Worm (Caenorhabditis elegans) whole organism, L2 larva: ENCODE measurements around the gene fzo-1.

Experiments
- C34F6.9 ChIP-seq: fragments of 150-350 bp; optimal IDR thresholded peaks from 2 replicates; lab custom pipeline; 2014; ENCODE audit warnings: missing biosample characterization, missing genetic modification characterization
- F13H6.1 ChIP-seq: sonication (generic microtip); optimal IDR thresholded peaks from 2 replicates; lab custom pipeline; 2016; ENCODE audit warnings: missing genetic modification characterization, missing compliant biosample characterization
- R02D3.7 ChIP-seq: fragments of 150-350 bp; optimal IDR thresholded peaks from 2 replicates; lab custom pipeline; 2014; ENCODE audit warnings: missing biosample characterization, missing genetic modification characterization
- Y55F3AM.14 ChIP-seq: fragments of 200-800 bp; sonication (Bioruptor generic); optimal IDR thresholded peaks from 2 replicates; lab custom pipeline; 2018; ENCODE audit warnings: mild to moderate bottlenecking, missing genetic modification characterization, missing compliant biosample characterization
- ZK546.5 ChIP-seq: sonication (generic microtip); optimal IDR thresholded peaks from 2 replicates; lab custom pipeline; 2017; ENCODE audit warnings: missing biosample characterization, missing genetic modification characterization
- alr-1 ChIP-seq: fragments of 150-350 bp; optimal IDR thresholded peaks from 2 replicates; lab custom pipeline; 2014; ENCODE audit warnings: missing biosample characterization, missing genetic modification characterization
- aly-2 ChIP-seq: fragments of 150-350 bp; optimal IDR thresholded peaks from 2 replicates; lab custom pipeline; 2014; ENCODE audit warnings: missing biosample characterization, missing genetic modification characterization
- ama-1 ChIP-seq: fragments of 150-350 bp; optimal IDR thresholded peaks from 2 replicates; lab custom pipeline; 2018; ENCODE audit warnings: inconsistent platforms
- blmp-1 ChIP-seq: sonication (generic microtip); optimal IDR thresholded peaks from 2 replicates; lab custom pipeline; 2017; ENCODE audit warnings: missing genetic modification characterization, mild to moderate bottlenecking, missing compliant biosample characterization, antibody characterized with exemption, moderate library complexity; ENCODE audit not compliant: insufficient read depth
- ceh-16 ChIP-seq: fragments of 150-350 bp; optimal IDR thresholded peaks from 2 replicates; lab custom pipeline; 2014; ENCODE audit warnings: missing biosample characterization, missing genetic modification characterization
- ceh-82 ChIP-seq: fragments of 150-350 bp; optimal IDR thresholded peaks from 2 replicates; lab custom pipeline; 2014; ENCODE audit warnings: missing biosample characterization, missing genetic modification characterization
- crh-2 ChIP-seq: sonication (generic microtip); optimal IDR thresholded peaks from 2 replicates; lab custom pipeline; 2017; ENCODE audit warnings: missing biosample characterization, missing genetic modification characterization
- dmd-4 ChIP-seq: sonication (generic microtip); optimal IDR thresholded peaks from 2 replicates; lab custom pipeline; 2017; ENCODE audit warnings: missing biosample characterization, missing genetic modification characterization
- egl-27 ChIP-seq: sonication (generic microtip); optimal IDR thresholded peaks from 3 replicates; lab custom pipeline; 2017; ENCODE audit warnings: missing biosample characterization, missing genetic modification reagents, missing genetic modification characterization
- elt-1 ChIP-seq: fragments of 150-350 bp; optimal IDR thresholded peaks from 2 replicates; lab custom pipeline; 2014; ENCODE audit warnings: missing biosample characterization, missing genetic modification characterization
- elt-3 ChIP-seq: sonication (generic microtip); optimal IDR thresholded peaks from 2 replicates; lab custom pipeline; 2017; ENCODE audit warnings: missing biosample characterization, missing genetic modification characterization
- fos-1 ChIP-seq: fragments of 150-350 bp; optimal IDR thresholded peaks from 2 replicates; lab custom pipeline; 2014; ENCODE audit warnings: missing biosample characterization, missing genetic modification characterization
- gmeb-1 ChIP-seq: fragments of 150-350 bp; optimal IDR thresholded peaks from 2 replicates; lab custom pipeline; 2014; ENCODE audit warnings: missing biosample characterization, missing genetic modification characterization
- lin-11 ChIP-seq: fragments of 150-350 bp; sonication (generic microtip); optimal IDR thresholded peaks from 2 replicates; lab custom pipeline; 2014; ENCODE audit warnings: missing biosample characterization, missing genetic modification characterization, inconsistent platforms, mixed read lengths
- lin-13 ChIP-seq: fragments of 150-350 bp; optimal IDR thresholded peaks from 2 replicates; lab custom pipeline; 2014; ENCODE audit warnings: missing biosample characterization, missing genetic modification reagents, missing genetic modification characterization
- lin-39 ChIP-seq: fragments of 150-350 bp; optimal IDR thresholded peaks from 2 replicates; lab custom pipeline; 2014; ENCODE audit warnings: missing biosample characterization, missing genetic modification reagents, missing genetic modification characterization
- lsy-2 ChIP-seq, 2 experiments: fragments of 150-350 bp in 1 of 2; sonication (generic microtip) in 1 of 2; optimal IDR thresholded peaks; 2 replicates each; lab custom pipeline; 2014 to 2017; ENCODE audit warnings: missing biosample characterization in 2 of 2, missing genetic modification characterization in 2 of 2
- mab-5 ChIP-seq: fragments of 150-350 bp; optimal IDR thresholded peaks from 2 replicates; lab custom pipeline; 2014; ENCODE audit warnings: missing biosample characterization, missing genetic modification characterization
- mdl-1 ChIP-seq, 2 experiments: fragments of 150-350 bp in 1 of 2; sonication (generic microtip) in 1 of 2; optimal IDR thresholded peaks; 2 replicates each; lab custom pipeline; 2017; ENCODE audit warnings: missing biosample characterization in 2 of 2, missing genetic modification characterization in 2 of 2
- nhr-11 ChIP-seq: fragments of 150-350 bp; optimal IDR thresholded peaks from 2 replicates; lab custom pipeline; 2014; ENCODE audit warnings: missing biosample characterization, missing genetic modification characterization
- nhr-129 ChIP-seq: fragments of 150-350 bp; optimal IDR thresholded peaks from 2 replicates; lab custom pipeline; 2014; ENCODE audit warnings: missing biosample characterization, missing genetic modification characterization
- nhr-21 ChIP-seq: fragments of 150-350 bp; optimal IDR thresholded peaks from 2 replicates; lab custom pipeline; 2014; ENCODE audit warnings: missing biosample characterization, missing genetic modification characterization
- nhr-23 ChIP-seq: fragments of 150-350 bp; optimal IDR thresholded peaks from 2 replicates; lab custom pipeline; 2014; ENCODE audit warnings: missing biosample characterization, missing genetic modification reagents, missing genetic modification characterization
- nhr-237 ChIP-seq: fragments of 150-350 bp; optimal IDR thresholded peaks from 2 replicates; lab custom pipeline; 2014; ENCODE audit warnings: missing biosample characterization, missing genetic modification characterization
- nhr-25 ChIP-seq: fragments of 150-350 bp; sonication (generic microtip); optimal IDR thresholded peaks from 3 replicates; lab custom pipeline; 2014; ENCODE audit warnings: missing biosample characterization, missing genetic modification characterization
- nhr-6 ChIP-seq: fragments of 150-350 bp; optimal IDR thresholded peaks from 2 replicates; lab custom pipeline; 2014; ENCODE audit warnings: missing biosample characterization, missing genetic modification characterization
- nhr-77 ChIP-seq: fragments of 150-350 bp; optimal IDR thresholded peaks from 2 replicates; lab custom pipeline; 2014; ENCODE audit warnings: missing biosample characterization, missing genetic modification characterization
- peb-1 ChIP-seq: fragments of 150-350 bp; optimal IDR thresholded peaks from 2 replicates; lab custom pipeline; 2014; ENCODE audit warnings: missing biosample characterization, missing genetic modification characterization
- sem-4 ChIP-seq: fragments of 150-350 bp; optimal IDR thresholded peaks from 2 replicates; lab custom pipeline; 2014; ENCODE audit warnings: missing biosample characterization, missing genetic modification reagents, missing genetic modification characterization
- skn-1 ChIP-seq: sonication (generic microtip); optimal IDR thresholded peaks from 2 replicates; lab custom pipeline; 2017; ENCODE audit warnings: missing biosample characterization, missing genetic modification characterization
- sma-3 ChIP-seq: sonication (generic microtip); optimal IDR thresholded peaks from 2 replicates; lab custom pipeline; 2016; ENCODE audit warnings: missing genetic modification reagents, missing genetic modification characterization, missing compliant biosample characterization
- sma-9 ChIP-seq, 2 experiments: fragments of 150-350 bp in 1 of 2; sonication (generic microtip) in 1 of 2; optimal IDR thresholded peaks; 2 replicates each; lab custom pipeline; 2014 to 2016; ENCODE audit warnings: missing genetic modification characterization in 2 of 2, mild to moderate bottlenecking in 1 of 2, missing biosample characterization in 1 of 2, missing compliant biosample characterization in 1 of 2, missing genetic modification reagents in 1 of 2, moderate library complexity in 1 of 2
- snpc-4 ChIP-seq: fragments of 150-350 bp; optimal IDR thresholded peaks from 2 replicates; lab custom pipeline; 2014; ENCODE audit warnings: missing biosample characterization, missing genetic modification characterization
- unc-39 ChIP-seq: fragments of 150-350 bp; optimal IDR thresholded peaks from 2 replicates; lab custom pipeline; 2014; ENCODE audit warnings: missing biosample characterization, missing genetic modification characterization
- unc-55 ChIP-seq: fragments of 150-350 bp; sonication (generic microtip); optimal IDR thresholded peaks from 3 replicates; lab custom pipeline; 2014; ENCODE audit warnings: missing biosample characterization, missing genetic modification reagents, missing genetic modification characterization
- unc-62 ChIP-seq: fragments of 150-350 bp; optimal IDR thresholded peaks from 2 replicates; lab custom pipeline; 2014; ENCODE audit warnings: missing biosample characterization, missing genetic modification reagents, missing genetic modification characterization
- zag-1 ChIP-seq: fragments of 150-350 bp; optimal IDR thresholded peaks from 2 replicates; lab custom pipeline; 2014; ENCODE audit warnings: missing biosample characterization, missing genetic modification characterization
- ztf-1 ChIP-seq: fragments of 200-800 bp; sonication (Bioruptor generic); conservative IDR thresholded peaks from 2 replicates; pipeline ENCODE4 v1.3.6; 2022; ENCODE audit warnings: missing genetic modification characterization, missing compliant biosample characterization
- ztf-11 ChIP-seq: sonication (generic microtip); optimal IDR thresholded peaks from 2 replicates; lab custom pipeline; 2017; ENCODE audit warnings: missing biosample characterization, missing genetic modification characterization
- ztf-4 ChIP-seq: fragments of 150-350 bp; optimal IDR thresholded peaks from 2 replicates; lab custom pipeline; 2014; ENCODE audit warnings: missing biosample characterization, missing genetic modification characterization

fzo-1 gene

DNA sequence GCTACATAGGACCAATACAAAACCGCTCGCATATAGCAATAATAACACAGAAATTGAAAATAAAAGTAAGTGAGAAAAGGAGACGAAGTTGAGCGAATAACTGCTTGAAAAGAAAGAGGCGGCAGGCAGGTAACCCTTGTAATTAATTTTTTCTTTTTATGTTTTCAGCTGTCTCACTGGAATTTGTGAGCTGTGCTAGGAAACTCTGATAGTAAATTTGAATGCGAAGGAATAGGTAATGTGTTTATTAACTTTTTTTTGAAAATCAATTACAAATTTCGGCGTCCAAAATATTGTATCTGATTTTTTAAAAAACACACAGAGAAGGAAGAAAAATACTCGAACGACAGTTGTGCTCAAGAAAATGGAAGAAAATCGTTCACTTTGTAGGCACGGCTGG lies 16.0 kb upstream of the fzo-1 start, which contains the start of gene H41C03.2:
Gene H41C03.2 (minus strand): TSS at position 101 of the 400 bp plus-strand sequence.
- TF ChIP-seq peb-1 (tag; lab: Kevin White, UChicago) (no peak), ceh-82 (tag; lab: Kevin White, UChicago) (no peak), ceh-16 (no peak), zag-1 (no peak), nhr-129 (tag; lab: Kevin White, UChicago) (no peak)
- TF ChIP-seq, all 48 proteins: peak for 0

DNA sequence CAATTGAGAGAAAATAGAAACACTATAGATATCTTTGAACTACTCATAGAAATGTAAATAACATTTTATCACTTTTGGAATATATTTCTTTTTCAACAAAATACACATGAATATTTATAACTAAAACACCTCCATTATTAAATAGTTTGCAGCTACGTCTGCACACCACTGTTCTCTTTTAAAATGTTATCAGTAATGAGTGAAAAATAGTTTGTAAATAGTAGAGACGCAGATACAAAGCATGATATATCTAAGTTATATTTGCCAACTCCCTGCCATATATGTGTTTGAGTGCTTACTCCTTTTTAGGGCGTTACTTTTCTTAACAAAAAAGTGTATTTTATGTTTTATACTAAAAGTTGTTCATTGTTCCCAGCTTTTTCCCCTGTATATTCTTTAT lies 10.2 kb upstream of the fzo-1 start:
- TF ChIP-seq fos-1 = peak; percentile 25
- no peak for TF ChIP-seq lin-11 (tag; lab: Kevin White, UChicago)

DNA sequence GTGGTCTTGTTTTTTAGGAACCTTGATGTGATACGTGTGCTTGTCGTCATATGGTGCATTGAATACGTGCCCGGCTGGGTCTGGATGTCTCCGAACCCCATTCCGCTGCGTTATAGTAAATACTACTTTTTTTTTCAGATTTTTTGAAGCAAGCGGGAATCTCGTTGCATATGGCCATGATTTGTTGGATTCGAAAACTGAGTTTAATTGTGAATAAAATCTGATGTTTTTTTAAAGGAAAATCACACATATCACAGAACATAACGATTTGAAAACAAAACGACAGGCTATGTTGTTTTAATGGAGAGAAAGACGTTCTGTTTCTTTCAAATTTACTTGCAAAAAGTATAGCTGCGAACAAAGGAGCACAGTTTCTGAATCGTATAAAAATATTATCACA lies 9.4 kb upstream of the fzo-1 start, which contains the start of the genes ZK1248.17 and H41C03.3:
Gene ZK1248.17 (minus strand): TSS at position 101 of the 400 bp plus-strand sequence.
Gene H41C03.3 (plus strand): TSS at position 337 of the 400 bp plus-strand sequence.
- TF ChIP-seq R02D3.7 = no peak
- no peak for TF ChIP-seq nhr-6 (tag; lab: Kevin White, UChicago)
- no peak for TF ChIP-seq nhr-77 (tag; lab: Kevin White, UChicago)
- TF ChIP-seq sem-4 (tag; lab: Kevin White, UChicago) = no peak
- TF ChIP-seq blmp-1 (tag; lab: Kevin White, UChicago) = no peak
- no peak for TF ChIP-seq sma-9 (GFP tag; optimal IDR thresholded peaks at IDR 0.05; lab: Kevin White, UChicago)
- TF ChIP-seq sma-9 (tag; optimal IDR thresholded peaks at IDR 0.05; lab: Kevin White, UChicago) = no peak
- no peak for TF ChIP-seq Y55F3AM.14 (GFP tag; lab: Kevin White, UChicago)
- TF ChIP-seq gmeb-1 (tag; lab: Kevin White, UChicago) = no peak

DNA sequence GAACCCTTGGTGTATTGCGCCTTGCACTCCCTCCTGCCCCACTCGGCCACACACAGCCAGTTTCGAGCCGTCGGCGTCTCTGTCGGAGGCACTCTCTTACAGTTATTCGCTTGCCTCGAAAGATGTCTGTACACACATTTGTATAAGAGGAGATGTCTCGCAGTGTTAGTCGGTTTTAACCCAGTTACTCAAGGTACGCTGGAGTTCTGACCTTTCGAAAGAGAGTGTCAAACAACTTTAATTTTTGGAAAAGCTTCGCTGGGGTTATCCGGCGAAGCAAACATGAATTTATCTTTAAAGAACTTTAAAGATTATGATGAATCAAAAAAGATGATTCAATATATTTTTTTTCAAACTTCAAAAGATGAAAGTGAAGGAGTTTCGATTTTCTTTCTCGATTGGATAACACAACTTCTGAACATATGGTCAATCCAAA lies 8.7 kb upstream of the fzo-1 start:
- peak; percentile 99 for TF ChIP-seq ztf-4 (tag; lab: Kevin White, UChicago)
- peak; percentile 98 for TF ChIP-seq sma-9 (GFP tag; optimal IDR thresholded peaks at IDR 0.05; lab: Kevin White, UChicago)
- peak; percentile 71 for TF ChIP-seq sma-9 (tag; optimal IDR thresholded peaks at IDR 0.05; lab: Kevin White, UChicago)
- peak; percentile 45 for TF ChIP-seq elt-1
- TF ChIP-seq F13H6.1 (tag; lab: Kevin White, UChicago) = peak; percentile 99
- TF ChIP-seq nhr-11 (tag; lab: Kevin White, UChicago) = peak; percentile 88
- TF ChIP-seq mdl-1 (tag; optimal IDR thresholded peaks at IDR 0.05; lab: Kevin White, UChicago) = peak; percentile 92 to 93
- peak; percentile 99 for TF ChIP-seq egl-27 (tag; lab: Kevin White, UChicago)
- peak; percentile 83 for TF ChIP-seq R02D3.7
- peak; percentile 100 for TF ChIP-seq snpc-4 (tag; lab: Kevin White, UChicago)
- TF ChIP-seq nhr-6 (tag; lab: Kevin White, UChicago) = peak; percentile 98
- TF ChIP-seq unc-62 (GFP tag; lab: Kevin White, UChicago) = peak; percentile 83
- peak; percentile 99 for TF ChIP-seq nhr-21
- TF ChIP-seq unc-55 (GFP tag; lab: Kevin White, UChicago) = peak; percentile 99
- 0 out of 2 replicates have a peak, but pooled peaks have one; percentile 81 for TF ChIP-seq ztf-1
- peak; percentile 99 for TF ChIP-seq nhr-25 (tag; lab: Kevin White, UChicago)
- TF ChIP-seq Y55F3AM.14 (GFP tag; lab: Kevin White, UChicago) = peak; percentile 97
- TF ChIP-seq ztf-11 (tag; lab: Kevin White, UChicago) = peak; percentile 85
- no peak for TF ChIP-seq elt-3 (tag; lab: Kevin White, UChicago)
- TF ChIP-seq lsy-2 (tag; optimal IDR thresholded peaks at IDR 0.05; lab: Kevin White, UChicago) = peak; percentile 97
- peak; percentile 99 for TF ChIP-seq crh-2 (tag; lab: Kevin White, UChicago)
- peak; percentile 90 for TF ChIP-seq ceh-82 (tag; lab: Kevin White, UChicago)
- peak; percentile 98 for TF ChIP-seq lin-13 (GFP tag; lab: Kevin White, UChicago)
- TF ChIP-seq ama-1 = peak; percentile 100
- TF ChIP-seq sma-3 (GFP tag; lab: Kevin White, UChicago) = peak; percentile 99
- peak; percentile 99 for TF ChIP-seq lin-11 (tag; lab: Kevin White, UChicago)
- peak; percentile 96 for TF ChIP-seq lin-39
- peak; percentile 96 for TF ChIP-seq ceh-16
- peak; percentile 81 for TF ChIP-seq skn-1 (tag; lab: Kevin White, UChicago)
- peak; percentile 63 for TF ChIP-seq unc-39 (tag; lab: Kevin White, UChicago)
- TF ChIP-seq alr-1 = no peak
- peak; percentile 85 for TF ChIP-seq ZK546.5 (tag; lab: Kevin White, UChicago)
- TF ChIP-seq blmp-1 (tag; lab: Kevin White, UChicago) = peak; percentile 82
- TF ChIP-seq dmd-4 = peak; percentile 79
- TF ChIP-seq C34F6.9 (tag; lab: Kevin White, UChicago) = peak; percentile 100
- TF ChIP-seq nhr-77 (tag; lab: Kevin White, UChicago) = peak; percentile 93
- peak; percentile 94 for TF ChIP-seq aly-2 (tag; lab: Kevin White, UChicago)
- TF ChIP-seq nhr-23 (tag; lab: Kevin White, UChicago) = no peak
- peak; percentile 98 for TF ChIP-seq fos-1
- TF ChIP-seq gmeb-1 (tag; lab: Kevin White, UChicago) = peak; percentile 95
- TF ChIP-seq nhr-237 = peak; percentile 95
- TF ChIP-seq zag-1 = peak; percentile 99
- peak; percentile 99 for TF ChIP-seq sem-4 (tag; lab: Kevin White, UChicago)
- TF ChIP-seq mab-5 (tag; lab: Kevin White, UChicago) = peak; percentile 98
